Worm (Caenorhabditis elegans) whole organism, early embryonic: Measurements from ENCODE around the gene fipr-7.

ENCODE experiments used
- ets-7 ChIP-seq: sonication (generic microtip); optimal IDR thresholded peaks from 2 replicates; lab custom pipeline; 2016; ENCODE audit warnings: missing genotype, missing genetic modification characterization, missing compliant biosample characterization
- hmbx-1 ChIP-seq: sonication (generic microtip); optimal IDR thresholded peaks from 2 replicates; lab custom pipeline; 2016; ENCODE audit warnings: mild to moderate bottlenecking, missing genetic modification characterization, missing compliant biosample characterization
- hnd-1 ChIP-seq: sonication (generic microtip); optimal IDR thresholded peaks from 2 replicates; lab custom pipeline; 2016; ENCODE audit warnings: missing genetic modification characterization, missing compliant biosample characterization

DNA sequence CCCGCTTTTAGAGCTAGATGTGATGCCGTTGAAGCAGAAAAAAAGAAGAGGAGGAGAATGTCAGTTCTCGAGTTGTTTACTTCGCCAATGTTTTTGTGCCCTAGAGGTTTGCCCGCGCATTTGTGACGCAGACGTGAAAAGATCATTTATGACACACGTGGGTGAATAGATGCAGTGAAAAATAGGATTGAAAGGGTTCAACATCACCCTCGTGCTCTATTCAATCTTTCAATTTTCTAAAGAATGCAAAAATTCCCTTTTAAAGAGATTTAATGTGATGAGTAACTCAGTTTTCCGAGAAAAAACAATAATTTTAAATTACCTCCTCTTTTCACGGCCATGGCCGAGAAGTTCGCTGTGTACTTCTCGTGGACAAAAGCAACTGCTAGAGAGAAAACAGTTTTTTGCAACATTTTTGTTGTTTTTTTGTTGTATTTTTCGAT lies 16.8 kb downstream of the fipr-7 start:
- TF ChIP-seq hmbx-1 (tag; lab: Kevin White, UChicago) (no peak), hnd-1 (tag; lab: Kevin White, UChicago) (no peak), ets-7 (tag; lab: Kevin White, UChicago) (no peak)
